Worm (Caenorhabditis elegans) whole organism, L4/young adult: ENCODE measurements around the gene tag-266.

Experiments used
- W03F9.2 ChIP-seq: fragments of 150-350 bp; optimal IDR thresholded peaks from 2 replicates; lab custom pipeline; 2014; ENCODE audit warnings: missing biosample characterization, missing genetic modification characterization
- him-1 ChIP-seq: sonication (generic microtip); optimal IDR thresholded peaks from 2 replicates; lab custom pipeline; 2016; ENCODE audit warnings: missing genotype, missing genetic modification reagents, missing genetic modification characterization, missing compliant biosample characterization

- TF ChIP-seq him-1 (tag; lab: Kevin White, UChicago), result no peak
- no peak for TF ChIP-seq W03F9.2 (tag; lab: Kevin White, UChicago)
These were observed 22.6 kb downstream of the tag-266 start, which contains the start of gene T19C3.2 for ce11 chrIII:617467-617866.
